Worm (Caenorhabditis elegans) whole organism, L2 larva: Measurements from ENCODE around the gene K04C2.5.

Experiments used
- C34F6.9 ChIP-seq: fragments of 150-350 bp; optimal IDR thresholded peaks from 2 replicates; lab custom pipeline; 2014; ENCODE audit warnings: missing biosample characterization, missing genetic modification characterization
- F13H6.1 ChIP-seq: sonication (generic microtip); optimal IDR thresholded peaks from 2 replicates; lab custom pipeline; 2016; ENCODE audit warnings: missing genetic modification characterization, missing compliant biosample characterization
- R02D3.7 ChIP-seq: fragments of 150-350 bp; optimal IDR thresholded peaks from 2 replicates; lab custom pipeline; 2014; ENCODE audit warnings: missing biosample characterization, missing genetic modification characterization
- Y55F3AM.14 ChIP-seq: fragments of 200-800 bp; sonication (Bioruptor generic); optimal IDR thresholded peaks from 2 replicates; lab custom pipeline; 2018; ENCODE audit warnings: mild to moderate bottlenecking, missing genetic modification characterization, missing compliant biosample characterization
- ZK546.5 ChIP-seq: sonication (generic microtip); optimal IDR thresholded peaks from 2 replicates; lab custom pipeline; 2017; ENCODE audit warnings: missing biosample characterization, missing genetic modification characterization
- alr-1 ChIP-seq: fragments of 150-350 bp; optimal IDR thresholded peaks from 2 replicates; lab custom pipeline; 2014; ENCODE audit warnings: missing biosample characterization, missing genetic modification characterization
- aly-2 ChIP-seq: fragments of 150-350 bp; optimal IDR thresholded peaks from 2 replicates; lab custom pipeline; 2014; ENCODE audit warnings: missing biosample characterization, missing genetic modification characterization
- ama-1 ChIP-seq: fragments of 150-350 bp; optimal IDR thresholded peaks from 2 replicates; lab custom pipeline; 2018; ENCODE audit warnings: inconsistent platforms
- ceh-16 ChIP-seq: fragments of 150-350 bp; optimal IDR thresholded peaks from 2 replicates; lab custom pipeline; 2014; ENCODE audit warnings: missing biosample characterization, missing genetic modification characterization
- crh-2 ChIP-seq: sonication (generic microtip); optimal IDR thresholded peaks from 2 replicates; lab custom pipeline; 2017; ENCODE audit warnings: missing biosample characterization, missing genetic modification characterization
- dmd-4 ChIP-seq: sonication (generic microtip); optimal IDR thresholded peaks from 2 replicates; lab custom pipeline; 2017; ENCODE audit warnings: missing biosample characterization, missing genetic modification characterization
- egl-27 ChIP-seq: sonication (generic microtip); optimal IDR thresholded peaks from 3 replicates; lab custom pipeline; 2017; ENCODE audit warnings: missing biosample characterization, missing genetic modification reagents, missing genetic modification characterization
- elt-1 ChIP-seq: fragments of 150-350 bp; optimal IDR thresholded peaks from 2 replicates; lab custom pipeline; 2014; ENCODE audit warnings: missing biosample characterization, missing genetic modification characterization
- elt-3 ChIP-seq: sonication (generic microtip); optimal IDR thresholded peaks from 2 replicates; lab custom pipeline; 2017; ENCODE audit warnings: missing biosample characterization, missing genetic modification characterization
- fos-1 ChIP-seq: fragments of 150-350 bp; optimal IDR thresholded peaks from 2 replicates; lab custom pipeline; 2014; ENCODE audit warnings: missing biosample characterization, missing genetic modification characterization
- gmeb-1 ChIP-seq: fragments of 150-350 bp; optimal IDR thresholded peaks from 2 replicates; lab custom pipeline; 2014; ENCODE audit warnings: missing biosample characterization, missing genetic modification characterization
- lin-11 ChIP-seq: fragments of 150-350 bp; sonication (generic microtip); optimal IDR thresholded peaks from 2 replicates; lab custom pipeline; 2014; ENCODE audit warnings: missing biosample characterization, missing genetic modification characterization, inconsistent platforms, mixed read lengths
- lin-13 ChIP-seq: fragments of 150-350 bp; optimal IDR thresholded peaks from 2 replicates; lab custom pipeline; 2014; ENCODE audit warnings: missing biosample characterization, missing genetic modification reagents, missing genetic modification characterization
- lin-39 ChIP-seq: fragments of 150-350 bp; optimal IDR thresholded peaks from 2 replicates; lab custom pipeline; 2014; ENCODE audit warnings: missing biosample characterization, missing genetic modification reagents, missing genetic modification characterization
- lsy-2 ChIP-seq, 2 experiments: fragments of 150-350 bp in 1 of 2; sonication (generic microtip) in 1 of 2; optimal IDR thresholded peaks; 2 replicates each; lab custom pipeline; 2014 to 2017; ENCODE audit warnings: missing biosample characterization in 2 of 2, missing genetic modification characterization in 2 of 2
- mab-5 ChIP-seq: fragments of 150-350 bp; optimal IDR thresholded peaks from 2 replicates; lab custom pipeline; 2014; ENCODE audit warnings: missing biosample characterization, missing genetic modification characterization
- mbf-1 ChIP-seq: sonication (generic microtip); optimal IDR thresholded peaks from 2 replicates; lab custom pipeline; 2017; ENCODE audit warnings: missing biosample characterization, missing genetic modification characterization
- mdl-1 ChIP-seq, 2 experiments: fragments of 150-350 bp in 1 of 2; sonication (generic microtip) in 1 of 2; optimal IDR thresholded peaks; 2 replicates each; lab custom pipeline; 2017; ENCODE audit warnings: missing biosample characterization in 2 of 2, missing genetic modification characterization in 2 of 2
- nhr-11 ChIP-seq: fragments of 150-350 bp; optimal IDR thresholded peaks from 2 replicates; lab custom pipeline; 2014; ENCODE audit warnings: missing biosample characterization, missing genetic modification characterization
- nhr-12 ChIP-seq: fragments of 150-350 bp; optimal IDR thresholded peaks from 2 replicates; lab custom pipeline; 2014; ENCODE audit warnings: missing biosample characterization, missing genetic modification characterization
- nhr-129 ChIP-seq: fragments of 150-350 bp; optimal IDR thresholded peaks from 2 replicates; lab custom pipeline; 2014; ENCODE audit warnings: missing biosample characterization, missing genetic modification characterization
- nhr-21 ChIP-seq: fragments of 150-350 bp; optimal IDR thresholded peaks from 2 replicates; lab custom pipeline; 2014; ENCODE audit warnings: missing biosample characterization, missing genetic modification characterization
- nhr-23 ChIP-seq: fragments of 150-350 bp; optimal IDR thresholded peaks from 2 replicates; lab custom pipeline; 2014; ENCODE audit warnings: missing biosample characterization, missing genetic modification reagents, missing genetic modification characterization
- nhr-237 ChIP-seq: fragments of 150-350 bp; optimal IDR thresholded peaks from 2 replicates; lab custom pipeline; 2014; ENCODE audit warnings: missing biosample characterization, missing genetic modification characterization
- nhr-25 ChIP-seq: fragments of 150-350 bp; sonication (generic microtip); optimal IDR thresholded peaks from 3 replicates; lab custom pipeline; 2014; ENCODE audit warnings: missing biosample characterization, missing genetic modification characterization
- nhr-77 ChIP-seq: fragments of 150-350 bp; optimal IDR thresholded peaks from 2 replicates; lab custom pipeline; 2014; ENCODE audit warnings: missing biosample characterization, missing genetic modification characterization
- peb-1 ChIP-seq: fragments of 150-350 bp; optimal IDR thresholded peaks from 2 replicates; lab custom pipeline; 2014; ENCODE audit warnings: missing biosample characterization, missing genetic modification characterization
- sem-4 ChIP-seq: fragments of 150-350 bp; optimal IDR thresholded peaks from 2 replicates; lab custom pipeline; 2014; ENCODE audit warnings: missing biosample characterization, missing genetic modification reagents, missing genetic modification characterization
- sma-3 ChIP-seq: sonication (generic microtip); optimal IDR thresholded peaks from 2 replicates; lab custom pipeline; 2016; ENCODE audit warnings: missing genetic modification reagents, missing genetic modification characterization, missing compliant biosample characterization
- sma-9 ChIP-seq, 2 experiments: fragments of 150-350 bp in 1 of 2; sonication (generic microtip) in 1 of 2; optimal IDR thresholded peaks; 2 replicates each; lab custom pipeline; 2014 to 2016; ENCODE audit warnings: missing genetic modification characterization in 2 of 2, mild to moderate bottlenecking in 1 of 2, missing biosample characterization in 1 of 2, missing compliant biosample characterization in 1 of 2, missing genetic modification reagents in 1 of 2, moderate library complexity in 1 of 2
- snpc-4 ChIP-seq: fragments of 150-350 bp; optimal IDR thresholded peaks from 2 replicates; lab custom pipeline; 2014; ENCODE audit warnings: missing biosample characterization, missing genetic modification characterization
- unc-55 ChIP-seq: fragments of 150-350 bp; sonication (generic microtip); optimal IDR thresholded peaks from 3 replicates; lab custom pipeline; 2014; ENCODE audit warnings: missing biosample characterization, missing genetic modification reagents, missing genetic modification characterization
- unc-62 ChIP-seq: fragments of 150-350 bp; optimal IDR thresholded peaks from 2 replicates; lab custom pipeline; 2014; ENCODE audit warnings: missing biosample characterization, missing genetic modification reagents, missing genetic modification characterization
- zag-1 ChIP-seq: fragments of 150-350 bp; optimal IDR thresholded peaks from 2 replicates; lab custom pipeline; 2014; ENCODE audit warnings: missing biosample characterization, missing genetic modification characterization
- ztf-1 ChIP-seq: fragments of 200-800 bp; sonication (Bioruptor generic); conservative IDR thresholded peaks from 2 replicates; pipeline ENCODE4 v1.3.6; 2022; ENCODE audit warnings: missing genetic modification characterization, missing compliant biosample characterization
- ztf-11 ChIP-seq: sonication (generic microtip); optimal IDR thresholded peaks from 2 replicates; lab custom pipeline; 2017; ENCODE audit warnings: missing biosample characterization, missing genetic modification characterization
- ztf-4 ChIP-seq: fragments of 150-350 bp; optimal IDR thresholded peaks from 2 replicates; lab custom pipeline; 2014; ENCODE audit warnings: missing biosample characterization, missing genetic modification characterization

K04C2.5 gene

ce11 chrIII:6871668-6872067 lies 19.8 kb downstream of the K04C2.5 start:
- TF ChIP-seq nhr-129 (tag; lab: Kevin White, UChicago) (peak; percentile 37), R02D3.7 (tag; lab: Kevin White, UChicago) (no peak), C34F6.9 (tag; lab: Kevin White, UChicago) (peak; percentile 25), Y55F3AM.14 (GFP tag; lab: Kevin White, UChicago) (no peak), F13H6.1 (tag; lab: Kevin White, UChicago) (peak; percentile 40), sma-9 (GFP tag; optimal IDR thresholded peaks at IDR 0.05; lab: Kevin White, UChicago) (peak; percentile 27), sma-9 (tag; optimal IDR thresholded peaks at IDR 0.05; lab: Kevin White, UChicago) (no peak), lin-13 (GFP tag; lab: Kevin White, UChicago) (peak; percentile 27), ama-1 (lab: Kevin White, UChicago) (peak; percentile 66), lsy-2 (tag; optimal IDR thresholded peaks at IDR 0.05; lab: Kevin White, UChicago) (peak in 1 of 2 experiments; percentile 23), fos-1 (no peak), elt-3 (tag; lab: Kevin White, UChicago) (no peak), sem-4 (tag; lab: Kevin White, UChicago) (peak; percentile 23), elt-1 (tag; lab: Kevin White, UChicago) (no peak)

- TF ChIP-seq sma-9 (GFP tag; optimal IDR thresholded peaks at IDR 0.05; lab: Kevin White, UChicago) (peak; percentile 34), sma-9 (tag; optimal IDR thresholded peaks at IDR 0.05; lab: Kevin White, UChicago) (no peak), nhr-129 (tag; lab: Kevin White, UChicago) (peak; percentile 69), nhr-25 (tag; lab: Kevin White, UChicago) (no peak), nhr-77 (tag; lab: Kevin White, UChicago) (no peak), lsy-2 (tag; optimal IDR thresholded peaks at IDR 0.05; lab: Kevin White, UChicago) (peak in 1 of 2 experiments; percentile 47), F13H6.1 (tag; lab: Kevin White, UChicago) (peak; percentile 24), C34F6.9 (tag; lab: Kevin White, UChicago) (peak; percentile 12)
Observed at ce11 chrIII:6871067-6871466, 20.4 kb downstream of the K04C2.5 start.

DNA sequence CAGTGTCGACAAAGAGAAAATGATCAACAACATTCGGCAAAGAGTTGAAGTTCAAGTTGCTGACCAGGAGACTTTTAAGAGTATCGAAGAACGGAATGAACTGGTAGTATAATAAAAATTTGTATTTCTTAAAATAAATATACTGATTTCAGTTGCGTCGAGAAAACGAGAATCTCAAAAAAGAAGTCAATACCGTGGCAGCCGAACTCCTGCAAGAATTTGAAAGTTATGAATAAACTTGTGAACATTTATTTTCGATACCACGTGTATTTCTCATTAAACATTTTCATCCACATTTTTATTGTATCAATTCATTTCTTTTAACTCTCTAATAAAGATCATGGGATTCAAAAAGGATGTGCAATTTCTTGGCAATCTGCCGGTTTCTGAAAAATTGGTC lies 21.5 kb downstream of the K04C2.5 start, which contains the start of gene K04C2.8:
TSS of gene K04C2.8 (plus strand) at position 301 of the 400 bp plus-strand sequence.
- TF ChIP-seq fos-1 (no peak), ztf-1 (GFP tag; lab: Robert Waterston, UW) (no peak), lin-39 (no peak), aly-2 (no peak), sma-9 (GFP tag; optimal IDR thresholded peaks at IDR 0.05; lab: Kevin White, UChicago) (no peak), sma-9 (tag; optimal IDR thresholded peaks at IDR 0.05; lab: Kevin White, UChicago) (no peak), crh-2 (tag; lab: Kevin White, UChicago) (no peak), R02D3.7 (tag; lab: Kevin White, UChicago) (no peak), zag-1 (no peak), ama-1 (lab: Kevin White, UChicago) (no peak), unc-55 (GFP tag; lab: Kevin White, UChicago) (no peak), ZK546.5 (tag; lab: Kevin White, UChicago) (no peak), nhr-11 (tag; lab: Kevin White, UChicago) (no peak), mab-5 (no peak), nhr-23 (no peak), ztf-4 (no peak), unc-62 (no peak), sem-4 (tag; lab: Kevin White, UChicago) (no peak), sma-3 (GFP tag; lab: Kevin White, UChicago) (no peak), gmeb-1 (tag; lab: Kevin White, UChicago) (no peak), ztf-11 (tag; lab: Kevin White, UChicago) (no peak)

DNA sequence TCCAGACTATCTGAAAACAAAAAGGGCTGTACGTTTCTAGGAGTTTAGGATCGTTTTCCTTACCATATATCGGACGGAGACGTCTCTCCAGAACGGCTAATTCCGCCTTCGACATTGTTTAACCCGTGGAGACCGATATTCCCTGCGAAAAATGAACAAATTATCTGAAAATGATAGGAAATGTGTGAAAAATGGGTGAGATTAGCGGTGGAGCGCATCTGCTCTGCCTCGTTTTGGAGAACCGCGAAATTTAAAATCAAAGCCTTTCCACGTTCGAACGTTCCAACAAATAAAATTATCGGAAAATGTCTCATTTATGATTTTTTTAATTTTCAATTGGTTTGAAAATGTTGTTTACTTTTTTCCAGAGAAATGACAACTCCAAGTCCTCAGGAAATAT lies 22.2 kb downstream of the K04C2.5 start, which contains the start of the genes cra-1 and kbp-1:
TSS of gene cra-1 (minus strand) at position 193 of the 400 bp plus-strand sequence.
TSS of gene kbp-1 (plus strand) at position 366 of the 400 bp plus-strand sequence.
- TF ChIP-seq ztf-1 (GFP tag; lab: Robert Waterston, UW) (no peak), Y55F3AM.14 (GFP tag; lab: Kevin White, UChicago) (no peak), nhr-12 (no peak), C34F6.9 (tag; lab: Kevin White, UChicago) (peak; percentile 66), ztf-11 (tag; lab: Kevin White, UChicago) (no peak), peb-1 (tag; lab: Kevin White, UChicago) (no peak), ceh-16 (tag; lab: Kevin White, UChicago) (no peak), nhr-11 (tag; lab: Kevin White, UChicago) (no peak), egl-27 (no peak), alr-1 (no peak), lin-39 (no peak), mab-5 (no peak), lin-11 (tag; lab: Kevin White, UChicago) (no peak), aly-2 (no peak), unc-55 (GFP tag; lab: Kevin White, UChicago) (peak; percentile 64), elt-3 (tag; lab: Kevin White, UChicago) (no peak), mbf-1 (tag; lab: Kevin White, UChicago) (no peak), nhr-237 (no peak), snpc-4 (no peak), sma-9 (GFP tag; optimal IDR thresholded peaks at IDR 0.05; lab: Kevin White, UChicago) (no peak), sma-9 (tag; optimal IDR thresholded peaks at IDR 0.05; lab: Kevin White, UChicago) (no peak), F13H6.1 (tag; lab: Kevin White, UChicago) (no peak), crh-2 (tag; lab: Kevin White, UChicago) (peak; percentile 8), R02D3.7 (tag; lab: Kevin White, UChicago) (no peak), sem-4 (tag; lab: Kevin White, UChicago) (no peak), sma-3 (GFP tag; lab: Kevin White, UChicago) (no peak), nhr-129 (tag; lab: Kevin White, UChicago) (peak; percentile 70), gmeb-1 (tag; lab: Kevin White, UChicago) (peak; percentile 83), nhr-21 (tag; lab: Kevin White, UChicago) (no peak), nhr-23 (no peak), ZK546.5 (tag; lab: Kevin White, UChicago) (no peak), lin-13 (GFP tag; lab: Kevin White, UChicago) (peak; percentile 17), dmd-4 (tag; lab: Kevin White, UChicago) (no peak), nhr-25 (tag; lab: Kevin White, UChicago) (no peak), mdl-1 (tag; optimal IDR thresholded peaks at IDR 0.05; lab: Kevin White, UChicago) (no peak)
